Worm (Caenorhabditis elegans) whole organism, L3 larva: ENCODE data around the gene ttc-39B.

Experiments
- ama-1 ChIP-seq: fragments of 150-350 bp; optimal IDR thresholded peaks from 2 replicates; lab custom pipeline; 2018
- jun-1 ChIP-seq: fragments of 150-350 bp; optimal IDR thresholded peaks from 2 replicates; lab custom pipeline; 2014; ENCODE audit warnings: missing biosample characterization, missing genetic modification reagents, missing genetic modification characterization
- nhr-237 ChIP-seq: fragments of 150-350 bp; optimal IDR thresholded peaks from 2 replicates; lab custom pipeline; 2014; ENCODE audit warnings: missing biosample characterization, missing genetic modification characterization
- nhr-43 ChIP-seq: sonication (generic microtip); optimal IDR thresholded peaks from 2 replicates; lab custom pipeline; 2016; ENCODE audit warnings: mild to moderate bottlenecking, missing genetic modification characterization, missing compliant biosample characterization; ENCODE audit not compliant: poor library complexity, severe bottlenecking
- pha-4 ChIP-seq: fragments of 150-350 bp; optimal IDR thresholded peaks from 2 replicates; lab custom pipeline; 2014; ENCODE audit warnings: missing biosample characterization, missing genetic modification reagents, missing genetic modification characterization
- sea-2 ChIP-seq: fragments of 150-350 bp; sonication (generic microtip); optimal IDR thresholded peaks from 4 replicates; lab custom pipeline; 2014; ENCODE audit warnings: missing biosample characterization, missing genetic modification reagents, missing genetic modification characterization
- unc-62 ChIP-seq: fragments of 150-350 bp; sonication (generic microtip); optimal IDR thresholded peaks from 4 replicates; lab custom pipeline; 2014; ENCODE audit warnings: missing biosample characterization, missing genetic modification reagents, missing genetic modification characterization

ce11 chrII:6327317-6327716 lies 6.5 kb downstream of the ttc-39B start:
- TF ChIP-seq pha-4 (peak; percentile 41), sea-2 (GFP tag; lab: Kevin White, UChicago) (no peak), ama-1 (lab: Kevin White, UChicago) (no peak), jun-1 (tag; lab: Kevin White, UChicago) (peak; percentile 70), unc-62 (GFP tag; lab: Kevin White, UChicago) (no peak), nhr-237 (tag; lab: Kevin White, UChicago) (no peak), nhr-43 (no peak)
